Worm (Caenorhabditis elegans) whole organism, L4/young adult: ENCODE data around the gene dpy-28.

Source experiments
- W03F9.2 ChIP-seq: fragments of 150-350 bp; optimal IDR thresholded peaks from 2 replicates; lab custom pipeline; 2014; ENCODE audit warnings: missing biosample characterization, missing genetic modification characterization
- him-1 ChIP-seq: sonication (generic microtip); optimal IDR thresholded peaks from 2 replicates; lab custom pipeline; 2016; ENCODE audit warnings: missing genotype, missing genetic modification reagents, missing genetic modification characterization, missing compliant biosample characterization

DNA sequence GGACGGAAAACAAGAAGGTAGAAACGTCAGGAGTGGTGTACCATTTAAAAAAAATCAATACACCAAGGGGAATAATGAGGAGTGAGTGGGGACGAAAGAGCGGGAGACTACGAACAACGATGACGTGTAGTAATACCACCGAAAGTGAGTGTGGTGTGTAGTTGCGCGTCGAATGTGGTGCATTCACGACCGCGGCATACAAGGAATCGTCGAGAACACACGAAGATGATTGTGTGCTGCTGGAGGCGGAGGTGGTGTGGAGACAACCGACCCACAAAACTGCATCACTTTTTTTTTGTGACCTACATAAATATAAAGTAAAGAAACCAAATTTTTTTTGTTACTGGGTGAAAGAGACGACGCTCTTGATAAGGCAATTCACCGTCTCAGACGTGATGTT lies 55.4 kb downstream of the dpy-28 start:
- TF ChIP-seq W03F9.2 (tag; lab: Kevin White, UChicago) = peak; percentile 27
- no peak for TF ChIP-seq him-1 (tag; lab: Kevin White, UChicago)
